Worm (Caenorhabditis elegans): Measurements from ENCODE around the gene atg-7.

atg-7 gene

DNA sequence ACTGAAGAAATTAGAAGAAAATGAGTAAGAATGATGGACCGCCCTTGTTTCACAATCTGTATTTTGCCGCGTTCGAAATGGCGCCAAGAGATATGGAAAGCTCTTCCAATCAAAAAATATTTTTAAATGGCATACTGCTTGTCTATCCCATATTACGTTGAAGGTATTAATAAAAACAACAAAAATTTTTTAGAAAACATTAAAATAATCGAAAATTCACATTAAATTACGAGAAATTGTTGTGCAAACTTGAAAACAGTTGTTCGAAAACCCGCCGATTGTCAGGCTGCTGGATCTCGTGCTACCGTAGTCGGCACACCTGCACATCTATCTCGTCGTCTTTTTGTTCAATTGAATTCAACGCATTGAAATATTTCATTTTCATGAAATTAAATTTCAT lies 2.8 kb upstream of the atg-7 start, which contains the start of gene klc-1:
Gene klc-1 (plus strand): TSS at position 127 of the 400 bp plus-strand sequence.
- TF ChIP-seq nhr-11 (tag; optimal IDR thresholded peaks at IDR 0.05) (no peak), lsy-2 (tag; optimal IDR thresholded peaks at IDR 0.05) (peak in 1 of 2 experiments; percentile 56), lin-38 (GFP tag; IDR thresholded peaks at IDR 0.05) (0 out of 2 replicates have a peak, but pooled peaks have one; percentile 21)

DNA sequence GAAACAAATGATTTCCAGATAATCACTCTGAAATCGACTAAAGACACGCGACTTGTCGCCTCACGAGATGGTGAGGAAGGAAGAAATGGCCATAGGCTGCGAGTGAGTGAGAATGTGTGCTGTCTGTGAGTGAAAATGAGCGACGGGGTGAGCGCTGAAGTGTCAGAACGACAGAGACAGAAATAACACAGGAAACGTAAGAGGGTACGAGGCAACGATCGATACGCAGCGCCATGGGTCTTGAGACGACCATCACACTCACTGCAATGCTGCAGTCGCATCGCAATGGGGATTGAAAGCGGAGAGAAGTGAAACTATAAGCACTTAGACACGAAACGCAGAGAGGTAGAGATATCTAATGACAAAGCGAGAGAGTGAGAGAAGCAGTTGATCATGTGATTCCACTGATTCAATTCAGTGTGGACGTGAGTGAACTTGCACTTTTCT lies 2.0 kb upstream of the atg-7 start:
- TF ChIP-seq F26F4.8 (GFP tag; conservative IDR thresholded peaks at IDR 0.05) (no peak), nhr-48 (tag; optimal IDR thresholded peaks at IDR 0.05) (peak; percentile 91), dpl-1 (GFP tag; optimal IDR thresholded peaks at IDR 0.05) (peak; percentile 65), ces-1 (GFP tag; optimal IDR thresholded peaks at IDR 0.05) (peak; percentile 81), T26A8.4 (GFP tag; IDR thresholded peaks at IDR 0.05) (peak; percentile 89), T20F7.1 (GFP tag; optimal IDR thresholded peaks at IDR 0.05) (peak; percentile 81), hlh-30 (tag; optimal IDR thresholded peaks at IDR 0.05; ENCODE audit: insufficient read depth) (peak; percentile 99), zfp-2 (tag; optimal IDR thresholded peaks at IDR 0.05) (peak; percentile 63), nhr-77 (tag; optimal IDR thresholded peaks at IDR 0.05) (peak; percentile 63), tag-97 (GFP tag; IDR thresholded peaks at IDR 0.05) (no peak), nhr-102 (tag; optimal IDR thresholded peaks at IDR 0.05) (peak; percentile 86), nhr-42 (GFP tag; IDR thresholded peaks at IDR 0.05) (peak; percentile 89), spr-3 (GFP tag; optimal IDR thresholded peaks at IDR 0.05) (peak; percentile 80), zip-2 (tag; optimal IDR thresholded peaks at IDR 0.05) (peak; percentile 4), attf-4 (tag; optimal IDR thresholded peaks at IDR 0.05) (no peak), Y48G9A.11 (GFP tag; IDR thresholded peaks at IDR 0.05) (no peak), duxl-1 (tag; optimal IDR thresholded peaks at IDR 0.05; ENCODE audit: poor library complexity) (peak; percentile 69), hmg-1.1 (GFP tag; IDR thresholded peaks at IDR 0.05) (peak; percentile 93), daf-19 (GFP tag; conservative IDR thresholded peaks at IDR 0.05) (peak; percentile 82; the same call in 1 of the 2 replicates), ceh-32 (tag; optimal IDR thresholded peaks at IDR 0.05; ENCODE audit: poor library complexity) (peak; percentile 68), skn-1 (tag; optimal IDR thresholded peaks at IDR 0.05) (peak; percentile 66), F37D6.2 (tag; optimal IDR thresholded peaks at IDR 0.05) (peak; percentile 85), lin-1 (GFP tag; IDR thresholded peaks at IDR 0.05) (no peak), lin-15B (tag; optimal IDR thresholded peaks at IDR 0.05) (no peak), egl-27 (tag; optimal IDR thresholded peaks at IDR 0.05) (no peak), snpc-4 (tag; optimal IDR thresholded peaks at IDR 0.05) (no peak), ZK337.2 (GFP tag; IDR thresholded peaks at IDR 0.05) (no peak), zip-11 (GFP tag; IDR thresholded peaks at IDR 0.05) (no peak), nhr-76 (tag; optimal IDR thresholded peaks at IDR 0.05) (no peak), unc-130 (GFP tag; optimal IDR thresholded peaks at IDR 0.05) (peak; percentile 28), gei-8 (GFP tag; optimal IDR thresholded peaks at IDR 0.05) (peak; percentile 83), ceh-20 (GFP tag; IDR thresholded peaks at IDR 0.05) (peak; percentile 89), nhr-10 (tag; optimal IDR thresholded peaks at IDR 0.05) (peak; percentile 54), nhr-41 (GFP tag; IDR thresholded peaks at IDR 0.05) (no peak), ztf-7 (tag; optimal IDR thresholded peaks at IDR 0.05) (peak; percentile 82), ztf-11 (tag; optimal IDR thresholded peaks at IDR 0.05) (no peak), D1046.2 (GFP tag; IDR thresholded peaks at IDR 0.05) (no peak), jun-1 (tag; optimal IDR thresholded peaks at IDR 0.05) (peak; percentile 42), zag-1 (tag; optimal IDR thresholded peaks at IDR 0.05) (peak; percentile 74), sdz-12 (GFP tag; optimal IDR thresholded peaks at IDR 0.05) (peak; percentile 67), ceh-62 (tag; optimal IDR thresholded peaks at IDR 0.05) (no peak), pqm-1 (tag; optimal IDR thresholded peaks at IDR 0.05) (peak; percentile 3), mxl-2 (GFP tag; conservative IDR thresholded peaks at IDR 0.05) (no peak), fos-1 (tag; optimal IDR thresholded peaks at IDR 0.05) (no peak), lin-13 (GFP tag; optimal IDR thresholded peaks at IDR 0.05) (peak; percentile 72), ama-1 (optimal IDR thresholded peaks at IDR 0.05) (peak; percentile 91), dmd-8 (GFP tag; IDR thresholded peaks at IDR 0.05) (0 out of 2 replicates have a peak, but pooled peaks have one; percentile 20), lin-29 (GFP tag; IDR thresholded peaks at IDR 0.05) (0 out of 2 replicates have a peak, but pooled peaks have one; percentile 59)

All from whole organism, L4 larva.